Fruit fly (Drosophila melanogaster) whole organism, prepupa: Measurements from ENCODE around the gene RnpS1.
A peak's percentile ranks its signal among the peaks of the same experiment; 100 is the strongest.

Experiments used
- CG10669 ChIP-seq: fragments of 200-800 bp; sonication (Bioruptor generic); optimal IDR thresholded peaks from 3 replicates; lab custom pipeline; 2018; ENCODE audit warnings: missing biosample characterization, mild to moderate bottlenecking, missing genetic modification characterization, moderate library complexity
- CG6808 ChIP-seq: fragments of 200-800 bp; sonication (Bioruptor generic); optimal IDR thresholded peaks from 3 replicates; lab custom pipeline; 2017; ENCODE audit warnings: missing biosample characterization, missing genetic modification characterization, mild to moderate bottlenecking, moderate library complexity, missing genetic modification reagents
- CG8119 ChIP-seq: fragments of 200-800 bp; sonication (Bioruptor generic); IDR thresholded peaks from 3 replicates; pipeline ENCODE4 v1.3.6; 2022; ENCODE audit warnings: missing biosample characterization, missing genetic modification characterization
- CG8632 ChIP-seq: fragments of 200-800 bp; sonication (Bioruptor generic); optimal IDR thresholded peaks from 3 replicates; lab custom pipeline; 2016; ENCODE audit warnings: missing biosample characterization, missing genetic modification characterization
- Gug ChIP-seq: fragments of 200-800 bp; sonication (Bioruptor generic); IDR thresholded peaks from 2 replicates; pipeline ENCODE4 v1.3.6; 2022; ENCODE audit warnings: missing biosample characterization, missing genetic modification characterization
- OdsH ChIP-seq: fragments of 200-800 bp; sonication (Bioruptor generic); optimal IDR thresholded peaks from 3 replicates; lab custom pipeline; 2016; ENCODE audit warnings: missing biosample characterization, missing genetic modification characterization
- esn ChIP-seq: fragments of 200-800 bp; sonication (Bioruptor generic); optimal IDR thresholded peaks from 2 replicates; lab custom pipeline; 2016; ENCODE audit warnings: missing biosample characterization, mild to moderate bottlenecking, missing genetic modification characterization, moderate library complexity
- fd59A ChIP-seq: fragments of 200-800 bp; sonication (Bioruptor generic); optimal IDR thresholded peaks from 2 replicates; lab custom pipeline; 2017; ENCODE audit warnings: missing biosample characterization, mild to moderate bottlenecking, missing genetic modification characterization, missing genetic modification reagents
- pdm3 ChIP-seq: fragments of 200-800 bp; sonication (Bioruptor generic); optimal IDR thresholded peaks from 3 replicates; lab custom pipeline; 2016; ENCODE audit warnings: missing biosample characterization, missing genetic modification characterization
- spab ChIP-seq: fragments of 200-800 bp; sonication (Bioruptor generic); optimal IDR thresholded peaks from 2 replicates; lab custom pipeline; 2017; ENCODE audit warnings: missing biosample characterization, mild to moderate bottlenecking, missing genetic modification characterization, missing genetic modification reagents
- vri ChIP-seq: fragments of 200-800 bp; sonication (Bioruptor generic); optimal IDR thresholded peaks from 3 replicates; lab custom pipeline; 2016; ENCODE audit warnings: missing biosample characterization, mild to moderate bottlenecking, missing genetic modification characterization

- TF ChIP-seq OdsH (GFP tag; lab: Kevin White, UChicago) = no peak
- no peak for TF ChIP-seq Gug (GFP tag; lab: Robert Waterston, UW)
- no peak for TF ChIP-seq spab (GFP tag; lab: Kevin White, UChicago)
- TF ChIP-seq pdm3 (GFP tag; lab: Kevin White, UChicago) = no peak
- no peak for TF ChIP-seq CG6808 (GFP tag; lab: Kevin White, UChicago)
- TF ChIP-seq CG10669 (GFP tag; lab: Kevin White, UChicago) = no peak
- no peak for TF ChIP-seq vri (GFP tag; lab: Kevin White, UChicago)
- no peak for TF ChIP-seq CG8119 (GFP tag; lab: Robert Waterston, UW)
- TF ChIP-seq fd59A (GFP tag; lab: Kevin White, UChicago) = no peak
- TF ChIP-seq CG8632 = no peak
- peak; percentile 27 for TF ChIP-seq esn
Measured at dm6 chr3R:9504355-9504754, 47.5 kb upstream of the RnpS1 start, which contains the start of gene CG8149.
